Fruit fly (Drosophila melanogaster): ENCODE measurements around the gene CG43182.

The CG43182 gene

dm6 chrX:339866-340571 is 12.8 kb upstream of the CG43182 start (continued):
- TF ChIP-seq phol (tag; optimal IDR thresholded peaks at IDR 0.05) (peak; percentile 32), CG2678 (tag; optimal IDR thresholded peaks at IDR 0.05) (peak; percentile 13), Sox102F (GFP tag; optimal IDR thresholded peaks at IDR 0.05) (peak; percentile 58), Hey (tag; optimal IDR thresholded peaks at IDR 0.05) (no peak), CoRest (tag; optimal IDR thresholded peaks at IDR 0.05) (no peak), CG10274 (GFP tag; optimal IDR thresholded peaks at IDR 0.05) (no peak), CG17359 (tag; optimal IDR thresholded peaks at IDR 0.05) (peak; percentile 20), vvl (GFP tag; IDR thresholded peaks at IDR 0.05) (peak; percentile 75), cg (GFP tag; optimal IDR thresholded peaks at IDR 0.05) (peak; percentile 45), CG15269 (tag; optimal IDR thresholded peaks at IDR 0.05) (peak; percentile 18), CG15601 (tag; optimal IDR thresholded peaks at IDR 0.05) (no peak), CG17361 (GFP tag; IDR thresholded peaks at IDR 0.05) (0 out of 3 replicates have a peak, but pooled peaks have one; percentile 25), kay (GFP tag; optimal IDR thresholded peaks at IDR 0.05) (no peak), CG2712 (tag; optimal IDR thresholded peaks at IDR 0.05) (peak; percentile 37), Oli (tag; optimal IDR thresholded peaks at IDR 0.05) (peak; percentile 9), HLH3B (GFP tag; IDR thresholded peaks at IDR 0.05) (0 out of 2 replicates have a peak, but pooled peaks have one; percentile 11), gsb-n (tag; optimal IDR thresholded peaks at IDR 0.05) (peak; percentile 5), Sry-β (GFP tag; optimal IDR thresholded peaks at IDR 0.05) (no peak), Hr78 (GFP tag; optimal IDR thresholded peaks at IDR 0.05) (peak in 1 of 2 experiments; percentile 53), CG6765 (GFP tag; optimal IDR thresholded peaks at IDR 0.05) (no peak), shn (GFP tag; optimal IDR thresholded peaks at IDR 0.05) (no peak), CG17802 (tag; optimal IDR thresholded peaks at IDR 0.05) (no peak), bcd (GFP tag; optimal IDR thresholded peaks at IDR 0.05) (no peak)

dm6 chrX:340809-341208 is 12.1 kb upstream of the CG43182 start:
- peak; percentile 40 for TF ChIP-seq vvl (GFP tag; IDR thresholded peaks at IDR 0.05)
- TF ChIP-seq row (GFP tag; IDR thresholded peaks at IDR 0.05) = 0 out of 3 replicates have a peak, but pooled peaks have one; percentile 23
- no peak for TF ChIP-seq CG6272 (GFP tag; IDR thresholded peaks at IDR 0.05)
- peak; percentile 32; the same call in 1 of the 2 replicates for TF ChIP-seq Drgx (GFP tag; IDR thresholded peaks at IDR 0.05)
- TF ChIP-seq CrebB (tag; optimal IDR thresholded peaks at IDR 0.05) = no peak

DNA sequence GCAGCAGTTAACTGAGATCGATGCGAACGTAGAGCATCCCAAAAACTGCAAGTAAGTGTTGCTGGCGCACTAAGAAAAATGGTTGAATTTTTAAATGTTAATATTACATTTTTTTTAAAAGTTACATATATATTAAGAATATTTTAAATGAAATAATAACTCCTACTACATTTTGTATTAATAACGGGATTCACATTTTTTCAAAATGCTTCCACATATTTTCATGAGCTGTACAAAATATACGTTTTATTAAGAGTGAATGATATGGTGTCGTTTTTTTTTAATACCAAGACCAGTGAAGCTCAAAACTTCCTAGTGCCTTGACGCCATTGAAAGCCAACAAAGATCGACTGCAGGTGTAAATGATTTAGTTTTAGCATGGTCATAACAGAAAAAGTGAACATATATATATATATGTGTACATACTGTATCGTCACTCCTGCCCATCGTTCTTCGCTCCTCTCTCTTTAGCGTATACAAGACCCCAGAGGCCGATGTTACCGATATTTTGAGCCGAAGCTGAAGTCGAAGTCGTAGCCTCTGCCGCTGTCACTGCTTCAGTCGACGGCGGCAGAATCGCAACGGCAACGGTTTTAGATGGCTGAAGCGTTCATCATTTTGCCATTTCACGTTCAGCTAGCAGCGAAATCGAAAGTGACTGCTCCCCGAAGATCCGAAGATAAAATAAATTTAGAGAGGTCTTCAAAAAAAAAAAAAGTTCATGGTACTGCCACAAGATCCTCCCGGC is 10.3 kb upstream of the CG43182 start:
- TF ChIP-seq CG11504 (tag; optimal IDR thresholded peaks at IDR 0.05) (peak; percentile 57), CG7357 (GFP tag; IDR thresholded peaks at IDR 0.05) (no peak), esg (GFP tag; conservative IDR thresholded peaks at IDR 0.05) (no peak), phol (tag; optimal IDR thresholded peaks at IDR 0.05) (peak; percentile 3), CG31388 (GFP tag; optimal IDR thresholded peaks at IDR 0.05) (no peak), sc (optimal IDR thresholded peaks at IDR 0.05) (no peak), sc (GFP tag; optimal IDR thresholded peaks at IDR 0.05) (no peak), gce (GFP tag; IDR thresholded peaks at IDR 0.05) (no peak), CG15601 (tag; optimal IDR thresholded peaks at IDR 0.05) (no peak), CG17328 (GFP tag; IDR thresholded peaks at IDR 0.05) (0 out of 2 replicates have a peak, but pooled peaks have one; percentile 18), ase (GFP tag; IDR thresholded peaks at IDR 0.05) (no peak), tin (GFP tag; optimal IDR thresholded peaks at IDR 0.05) (no peak), gem (tag; optimal IDR thresholded peaks at IDR 0.05) (peak; percentile 55), cad (GFP tag; optimal IDR thresholded peaks at IDR 0.05) (no peak), row (GFP tag; IDR thresholded peaks at IDR 0.05) (0 out of 3 replicates have a peak, but pooled peaks have one; percentile 20), lola (GFP tag; optimal IDR thresholded peaks at IDR 0.05) (no peak), CG4854 (GFP tag; optimal IDR thresholded peaks at IDR 0.05) (no peak), h (optimal IDR thresholded peaks at IDR 0.05) (no peak), CG18599 (GFP tag; optimal IDR thresholded peaks at IDR 0.05) (no peak), bowl (GFP tag; IDR thresholded peaks at IDR 0.05) (no peak), Myb (GFP tag; optimal IDR thresholded peaks at IDR 0.05) (no peak)
